Worm (Caenorhabditis elegans) whole organism, L2 larva: Measurements from ENCODE around the gene C44B11.6.

Experiments used
- C34F6.9 ChIP-seq: fragments of 150-350 bp; optimal IDR thresholded peaks from 2 replicates; lab custom pipeline; 2014; ENCODE audit warnings: missing biosample characterization, missing genetic modification characterization
- R02D3.7 ChIP-seq: fragments of 150-350 bp; optimal IDR thresholded peaks from 2 replicates; lab custom pipeline; 2014; ENCODE audit warnings: missing biosample characterization, missing genetic modification characterization
- Y55F3AM.14 ChIP-seq: fragments of 200-800 bp; sonication (Bioruptor generic); optimal IDR thresholded peaks from 2 replicates; lab custom pipeline; 2018; ENCODE audit warnings: mild to moderate bottlenecking, missing genetic modification characterization, missing compliant biosample characterization
- ZK546.5 ChIP-seq: sonication (generic microtip); optimal IDR thresholded peaks from 2 replicates; lab custom pipeline; 2017; ENCODE audit warnings: missing biosample characterization, missing genetic modification characterization
- alr-1 ChIP-seq: fragments of 150-350 bp; optimal IDR thresholded peaks from 2 replicates; lab custom pipeline; 2014; ENCODE audit warnings: missing biosample characterization, missing genetic modification characterization
- aly-2 ChIP-seq: fragments of 150-350 bp; optimal IDR thresholded peaks from 2 replicates; lab custom pipeline; 2014; ENCODE audit warnings: missing biosample characterization, missing genetic modification characterization
- ama-1 ChIP-seq: fragments of 150-350 bp; optimal IDR thresholded peaks from 2 replicates; lab custom pipeline; 2018; ENCODE audit warnings: inconsistent platforms
- blmp-1 ChIP-seq: sonication (generic microtip); optimal IDR thresholded peaks from 2 replicates; lab custom pipeline; 2017; ENCODE audit warnings: missing genetic modification characterization, mild to moderate bottlenecking, missing compliant biosample characterization, antibody characterized with exemption, moderate library complexity; ENCODE audit not compliant: insufficient read depth
- ceh-16 ChIP-seq: fragments of 150-350 bp; optimal IDR thresholded peaks from 2 replicates; lab custom pipeline; 2014; ENCODE audit warnings: missing biosample characterization, missing genetic modification characterization
- ceh-82 ChIP-seq: fragments of 150-350 bp; optimal IDR thresholded peaks from 2 replicates; lab custom pipeline; 2014; ENCODE audit warnings: missing biosample characterization, missing genetic modification characterization
- crh-2 ChIP-seq: sonication (generic microtip); optimal IDR thresholded peaks from 2 replicates; lab custom pipeline; 2017; ENCODE audit warnings: missing biosample characterization, missing genetic modification characterization
- dmd-4 ChIP-seq: sonication (generic microtip); optimal IDR thresholded peaks from 2 replicates; lab custom pipeline; 2017; ENCODE audit warnings: missing biosample characterization, missing genetic modification characterization
- egl-27 ChIP-seq: sonication (generic microtip); optimal IDR thresholded peaks from 3 replicates; lab custom pipeline; 2017; ENCODE audit warnings: missing biosample characterization, missing genetic modification reagents, missing genetic modification characterization
- elt-3 ChIP-seq: sonication (generic microtip); optimal IDR thresholded peaks from 2 replicates; lab custom pipeline; 2017; ENCODE audit warnings: missing biosample characterization, missing genetic modification characterization
- gmeb-1 ChIP-seq: fragments of 150-350 bp; optimal IDR thresholded peaks from 2 replicates; lab custom pipeline; 2014; ENCODE audit warnings: missing biosample characterization, missing genetic modification characterization
- lsy-2 ChIP-seq, 2 experiments: fragments of 150-350 bp in 1 of 2; sonication (generic microtip) in 1 of 2; optimal IDR thresholded peaks; 2 replicates each; lab custom pipeline; 2014 to 2017; ENCODE audit warnings: missing biosample characterization in 2 of 2, missing genetic modification characterization in 2 of 2
- mab-5 ChIP-seq: fragments of 150-350 bp; optimal IDR thresholded peaks from 2 replicates; lab custom pipeline; 2014; ENCODE audit warnings: missing biosample characterization, missing genetic modification characterization
- mbf-1 ChIP-seq: sonication (generic microtip); optimal IDR thresholded peaks from 2 replicates; lab custom pipeline; 2017; ENCODE audit warnings: missing biosample characterization, missing genetic modification characterization
- mdl-1 ChIP-seq, 2 experiments: fragments of 150-350 bp in 1 of 2; sonication (generic microtip) in 1 of 2; optimal IDR thresholded peaks; 2 replicates each; lab custom pipeline; 2017; ENCODE audit warnings: missing biosample characterization in 2 of 2, missing genetic modification characterization in 2 of 2
- nhr-10 ChIP-seq: sonication (generic microtip); optimal IDR thresholded peaks from 2 replicates; lab custom pipeline; 2017; ENCODE audit warnings: missing biosample characterization, missing genetic modification characterization
- nhr-11 ChIP-seq: fragments of 150-350 bp; optimal IDR thresholded peaks from 2 replicates; lab custom pipeline; 2014; ENCODE audit warnings: missing biosample characterization, missing genetic modification characterization
- nhr-12 ChIP-seq: fragments of 150-350 bp; optimal IDR thresholded peaks from 2 replicates; lab custom pipeline; 2014; ENCODE audit warnings: missing biosample characterization, missing genetic modification characterization
- nhr-129 ChIP-seq: fragments of 150-350 bp; optimal IDR thresholded peaks from 2 replicates; lab custom pipeline; 2014; ENCODE audit warnings: missing biosample characterization, missing genetic modification characterization
- nhr-23 ChIP-seq: fragments of 150-350 bp; optimal IDR thresholded peaks from 2 replicates; lab custom pipeline; 2014; ENCODE audit warnings: missing biosample characterization, missing genetic modification reagents, missing genetic modification characterization
- nhr-237 ChIP-seq: fragments of 150-350 bp; optimal IDR thresholded peaks from 2 replicates; lab custom pipeline; 2014; ENCODE audit warnings: missing biosample characterization, missing genetic modification characterization
- nhr-6 ChIP-seq: fragments of 150-350 bp; optimal IDR thresholded peaks from 2 replicates; lab custom pipeline; 2014; ENCODE audit warnings: missing biosample characterization, missing genetic modification characterization
- peb-1 ChIP-seq: fragments of 150-350 bp; optimal IDR thresholded peaks from 2 replicates; lab custom pipeline; 2014; ENCODE audit warnings: missing biosample characterization, missing genetic modification characterization
- sem-4 ChIP-seq: fragments of 150-350 bp; optimal IDR thresholded peaks from 2 replicates; lab custom pipeline; 2014; ENCODE audit warnings: missing biosample characterization, missing genetic modification reagents, missing genetic modification characterization
- skn-1 ChIP-seq: sonication (generic microtip); optimal IDR thresholded peaks from 2 replicates; lab custom pipeline; 2017; ENCODE audit warnings: missing biosample characterization, missing genetic modification characterization
- sma-3 ChIP-seq: sonication (generic microtip); optimal IDR thresholded peaks from 2 replicates; lab custom pipeline; 2016; ENCODE audit warnings: missing genetic modification reagents, missing genetic modification characterization, missing compliant biosample characterization
- sma-9 ChIP-seq, 2 experiments: fragments of 150-350 bp in 1 of 2; sonication (generic microtip) in 1 of 2; optimal IDR thresholded peaks; 2 replicates each; lab custom pipeline; 2014 to 2016; ENCODE audit warnings: missing genetic modification characterization in 2 of 2, mild to moderate bottlenecking in 1 of 2, missing biosample characterization in 1 of 2, missing compliant biosample characterization in 1 of 2, missing genetic modification reagents in 1 of 2, moderate library complexity in 1 of 2
- unc-55 ChIP-seq: fragments of 150-350 bp; sonication (generic microtip); optimal IDR thresholded peaks from 3 replicates; lab custom pipeline; 2014; ENCODE audit warnings: missing biosample characterization, missing genetic modification reagents, missing genetic modification characterization
- unc-62 ChIP-seq: fragments of 150-350 bp; optimal IDR thresholded peaks from 2 replicates; lab custom pipeline; 2014; ENCODE audit warnings: missing biosample characterization, missing genetic modification reagents, missing genetic modification characterization
- ztf-1 ChIP-seq: fragments of 200-800 bp; sonication (Bioruptor generic); conservative IDR thresholded peaks from 2 replicates; pipeline ENCODE4 v1.3.6; 2022; ENCODE audit warnings: missing genetic modification characterization, missing compliant biosample characterization
- ztf-4 ChIP-seq: fragments of 150-350 bp; optimal IDR thresholded peaks from 2 replicates; lab custom pipeline; 2014; ENCODE audit warnings: missing biosample characterization, missing genetic modification characterization

C44B11.6 gene

ce11 chrIII:3174985-3175384 lies 22.0 kb downstream of the C44B11.6 start, which contains the start of gene R148.3 (continued):
- peak; percentile 75 for TF ChIP-seq crh-2
- TF ChIP-seq C34F6.9 (tag; lab: Kevin White, UChicago) = peak; percentile 21
- no peak for TF ChIP-seq nhr-10 (tag; lab: Kevin White, UChicago)
- TF ChIP-seq ceh-82 (tag; lab: Kevin White, UChicago) = no peak
- peak; percentile 17 for TF ChIP-seq sma-3
- peak; percentile 39 for TF ChIP-seq nhr-129 (tag; lab: Kevin White, UChicago)
- no peak for TF ChIP-seq mab-5 (tag; lab: Kevin White, UChicago)

- TF ChIP-seq peb-1 (tag; lab: Kevin White, UChicago) (no peak), crh-2 (no peak), blmp-1 (no peak), alr-1 (tag; lab: Kevin White, UChicago) (no peak), lsy-2 (tag; optimal IDR thresholded peaks at IDR 0.05; lab: Kevin White, UChicago) (no peak), elt-3 (tag; lab: Kevin White, UChicago) (no peak), nhr-11 (tag; lab: Kevin White, UChicago) (no peak), egl-27 (tag; lab: Kevin White, UChicago) (no peak)
Observed at ce11 chrIII:3176775-3177174, 23.8 kb downstream of the C44B11.6 start.

ce11 chrIII:3179855-3180254 lies 26.9 kb downstream of the C44B11.6 start:
- TF ChIP-seq ama-1 (lab: Kevin White, UChicago) (no peak), dmd-4 (tag; lab: Kevin White, UChicago) (no peak), ceh-16 (tag; lab: Kevin White, UChicago) (no peak)
- TF ChIP-seq, all 48 proteins: peak for 0

ce11 chrIII:3183377-3183776 lies 30.4 kb downstream of the C44B11.6 start, which contains the start of gene lmtr-5:
Gene lmtr-5, plus strand, starts transcription at chrIII:3183677.
- TF ChIP-seq C34F6.9 (tag; lab: Kevin White, UChicago) (no peak), blmp-1 (no peak), unc-62 (GFP tag; lab: Kevin White, UChicago) (no peak), Y55F3AM.14 (GFP tag; lab: Kevin White, UChicago) (no peak), mdl-1 (tag; optimal IDR thresholded peaks at IDR 0.05; lab: Kevin White, UChicago) (no peak), sem-4 (no peak), ZK546.5 (tag; lab: Kevin White, UChicago) (no peak)

ce11 chrIII:3185232-3185631 lies 32.3 kb downstream of the C44B11.6 start:
- TF ChIP-seq nhr-12 (tag; lab: Kevin White, UChicago) (no peak), nhr-11 (tag; lab: Kevin White, UChicago) (no peak), peb-1 (tag; lab: Kevin White, UChicago) (no peak), nhr-237 (no peak), C34F6.9 (tag; lab: Kevin White, UChicago) (no peak), nhr-129 (tag; lab: Kevin White, UChicago) (no peak), sma-9 (GFP tag; optimal IDR thresholded peaks at IDR 0.05; lab: Kevin White, UChicago) (no peak), sma-9 (tag; optimal IDR thresholded peaks at IDR 0.05; lab: Kevin White, UChicago) (no peak), mbf-1 (tag; lab: Kevin White, UChicago) (no peak), skn-1 (tag; lab: Kevin White, UChicago) (no peak), nhr-23 (tag; lab: Kevin White, UChicago) (no peak), unc-55 (GFP tag; lab: Kevin White, UChicago) (no peak), crh-2 (no peak), gmeb-1 (no peak), ceh-16 (tag; lab: Kevin White, UChicago) (no peak)

- no peak for TF ChIP-seq ztf-1 (GFP tag; lab: Robert Waterston, UW)
- no peak for TF ChIP-seq aly-2 (tag; lab: Kevin White, UChicago)
- TF ChIP-seq mdl-1 (tag; optimal IDR thresholded peaks at IDR 0.05; lab: Kevin White, UChicago) = no peak
- no peak for TF ChIP-seq dmd-4 (tag; lab: Kevin White, UChicago)
- TF ChIP-seq egl-27 (tag; lab: Kevin White, UChicago) = no peak
- TF ChIP-seq nhr-6 (tag; lab: Kevin White, UChicago) = no peak
- no peak for TF ChIP-seq sma-3
- no peak for TF ChIP-seq ztf-4
- TF ChIP-seq lsy-2 (tag; optimal IDR thresholded peaks at IDR 0.05; lab: Kevin White, UChicago) = no peak
- TF ChIP-seq skn-1 (tag; lab: Kevin White, UChicago) = no peak
- TF ChIP-seq unc-62 (GFP tag; lab: Kevin White, UChicago) = no peak
- TF ChIP-seq peb-1 (tag; lab: Kevin White, UChicago) = no peak
- no peak for TF ChIP-seq R02D3.7 (tag; lab: Kevin White, UChicago)
- TF ChIP-seq gmeb-1 = no peak
Observed at ce11 chrIII:3185980-3186379, 33.0 kb downstream of the C44B11.6 start, which contains the start of gene mks-1. Gene mks-1, plus strand, starts transcription at chrIII:3186280.
